Worm (Caenorhabditis elegans): Measurements from ENCODE around the gene B0034.2.

The B0034.2 gene

ce11 chrII:5942593-5942992 is 1.6 kb downstream of the B0034.2 start, which contains the start of gene F28B12.1:
Gene F28B12.1 (plus strand): TSS chrII:5942927.
- peak; percentile 40 for TF ChIP-seq unc-55 (GFP tag; optimal IDR thresholded peaks at IDR 0.05)
- TF ChIP-seq C34F6.9 (tag; optimal IDR thresholded peaks at IDR 0.05) = peak; percentile 75
- TF ChIP-seq nhr-129 (tag; optimal IDR thresholded peaks at IDR 0.05) = peak; percentile 43
- peak in 1 of 2 experiments; percentile 61 for TF ChIP-seq lsy-2 (tag; optimal IDR thresholded peaks at IDR 0.05)
- TF ChIP-seq mdl-1 (tag; optimal IDR thresholded peaks at IDR 0.05) = no peak
- peak; percentile 23 for TF ChIP-seq fos-1 (tag; optimal IDR thresholded peaks at IDR 0.05)
- no peak for TF ChIP-seq nhr-12 (tag; optimal IDR thresholded peaks at IDR 0.05)
- no peak for TF ChIP-seq Y55F3AM.14 (GFP tag; optimal IDR thresholded peaks at IDR 0.05)
- TF ChIP-seq skn-1 (tag; optimal IDR thresholded peaks at IDR 0.05) = no peak

DNA sequence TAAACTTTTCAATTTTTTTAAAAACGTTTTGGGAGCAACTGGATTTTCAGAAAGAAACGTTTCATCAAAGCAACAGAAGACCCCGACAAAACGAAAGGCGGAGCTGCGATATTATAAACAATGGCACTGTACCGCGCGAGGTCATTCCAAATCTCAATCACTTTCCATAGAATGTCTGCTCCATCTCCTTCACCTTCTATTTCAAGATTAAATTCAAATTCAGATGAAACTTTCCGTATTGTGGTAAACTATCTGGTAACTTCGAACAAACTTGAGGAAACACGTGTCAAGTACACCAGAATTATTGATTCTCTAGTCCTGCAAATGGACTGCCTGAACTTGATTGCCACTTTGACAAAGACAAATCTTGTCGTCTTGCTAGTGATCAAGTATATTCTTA is 3.4 kb downstream of the B0034.2 start, which contains the start of gene F28B12.6:
F28B12.6 (plus strand) TSS at position 49 of the 400 bp plus-strand sequence.
- TF ChIP-seq sma-3 (GFP tag; optimal IDR thresholded peaks at IDR 0.05) (peak; percentile 10), ceh-82 (tag; optimal IDR thresholded peaks at IDR 0.05) (no peak)

DNA sequence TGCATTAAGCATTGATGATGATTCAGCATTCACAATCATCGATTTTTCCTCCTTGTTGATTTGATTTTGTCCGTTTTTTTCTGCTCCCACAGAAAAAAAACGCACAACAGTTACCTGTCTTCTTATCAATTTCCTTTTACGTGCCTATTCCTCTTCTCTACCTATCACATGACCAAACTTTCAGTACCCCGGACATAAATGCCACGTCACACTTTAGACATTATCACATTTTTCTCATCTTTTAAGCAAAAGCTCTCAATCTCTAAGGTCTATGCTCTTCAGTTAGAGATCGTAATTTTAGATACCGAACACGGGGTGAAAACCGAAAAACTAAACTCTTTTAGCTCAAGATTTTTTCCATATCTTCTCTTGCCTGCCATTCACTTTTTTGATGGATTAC is 8.2 kb downstream of the B0034.2 start:
- TF ChIP-seq lin-13 (GFP tag; optimal IDR thresholded peaks at IDR 0.05) (no peak), elt-3 (tag; optimal IDR thresholded peaks at IDR 0.05) (no peak), fos-1 (tag; optimal IDR thresholded peaks at IDR 0.05) (peak; percentile 69), lin-11 (tag; optimal IDR thresholded peaks at IDR 0.05) (no peak), dmd-4 (tag; optimal IDR thresholded peaks at IDR 0.05) (no peak), ceh-16 (tag; optimal IDR thresholded peaks at IDR 0.05) (no peak), ztf-11 (tag; optimal IDR thresholded peaks at IDR 0.05) (no peak), sem-4 (tag; optimal IDR thresholded peaks at IDR 0.05) (no peak), alr-1 (tag; optimal IDR thresholded peaks at IDR 0.05) (no peak), ztf-4 (tag; optimal IDR thresholded peaks at IDR 0.05) (no peak), ZK546.5 (tag; optimal IDR thresholded peaks at IDR 0.05) (no peak), nhr-11 (tag; optimal IDR thresholded peaks at IDR 0.05) (no peak), lsy-2 (tag; optimal IDR thresholded peaks at IDR 0.05) (no peak), nhr-129 (tag; optimal IDR thresholded peaks at IDR 0.05) (no peak), sma-3 (GFP tag; optimal IDR thresholded peaks at IDR 0.05) (peak; percentile 20), peb-1 (tag; optimal IDR thresholded peaks at IDR 0.05) (no peak), nhr-237 (tag; optimal IDR thresholded peaks at IDR 0.05) (no peak), mbf-1 (tag; optimal IDR thresholded peaks at IDR 0.05) (no peak), unc-39 (tag; optimal IDR thresholded peaks at IDR 0.05) (no peak), mdl-1 (tag; optimal IDR thresholded peaks at IDR 0.05) (no peak), R02D3.7 (tag; optimal IDR thresholded peaks at IDR 0.05) (no peak), crh-2 (tag; optimal IDR thresholded peaks at IDR 0.05) (peak; percentile 97), Y55F3AM.14 (GFP tag; optimal IDR thresholded peaks at IDR 0.05) (no peak), snpc-4 (tag; optimal IDR thresholded peaks at IDR 0.05) (no peak), nhr-10 (tag; optimal IDR thresholded peaks at IDR 0.05) (no peak), lin-39 (tag; optimal IDR thresholded peaks at IDR 0.05) (no peak), C34F6.9 (tag; optimal IDR thresholded peaks at IDR 0.05) (no peak), nhr-6 (tag; optimal IDR thresholded peaks at IDR 0.05) (no peak), skn-1 (tag; optimal IDR thresholded peaks at IDR 0.05) (no peak), sma-9 (GFP tag; optimal IDR thresholded peaks at IDR 0.05) (peak; percentile 61), sma-9 (tag; optimal IDR thresholded peaks at IDR 0.05) (no peak), ama-1 (optimal IDR thresholded peaks at IDR 0.05) (no peak), elt-1 (tag; optimal IDR thresholded peaks at IDR 0.05) (no peak), F13H6.1 (tag; optimal IDR thresholded peaks at IDR 0.05) (no peak), nhr-12 (tag; optimal IDR thresholded peaks at IDR 0.05) (no peak), gmeb-1 (tag; optimal IDR thresholded peaks at IDR 0.05) (peak; percentile 48), nhr-25 (tag; optimal IDR thresholded peaks at IDR 0.05) (no peak), ceh-82 (tag; optimal IDR thresholded peaks at IDR 0.05) (no peak), ztf-1 (GFP tag; conservative IDR thresholded peaks at IDR 0.05) (no peak), nhr-77 (tag; optimal IDR thresholded peaks at IDR 0.05) (no peak)

ce11 chrII:5933962-5934422 is 10.2 kb downstream of the B0034.2 start:
- TF ChIP-seq gmeb-1 (tag; optimal IDR thresholded peaks at IDR 0.05) = peak; percentile 8
- TF ChIP-seq sma-3 (GFP tag; optimal IDR thresholded peaks at IDR 0.05) = peak; percentile 42
- no peak for TF ChIP-seq nhr-23 (tag; optimal IDR thresholded peaks at IDR 0.05)
- no peak for TF ChIP-seq lsy-2 (tag; optimal IDR thresholded peaks at IDR 0.05)
- TF ChIP-seq nhr-11 (tag; optimal IDR thresholded peaks at IDR 0.05) = no peak
- TF ChIP-seq nhr-6 (tag; optimal IDR thresholded peaks at IDR 0.05) = no peak
- TF ChIP-seq ztf-4 (tag; optimal IDR thresholded peaks at IDR 0.05) = no peak
- no peak for TF ChIP-seq skn-1 (tag; optimal IDR thresholded peaks at IDR 0.05)
- no peak for TF ChIP-seq ceh-16 (tag; optimal IDR thresholded peaks at IDR 0.05)
- TF ChIP-seq nhr-12 (tag; optimal IDR thresholded peaks at IDR 0.05) = no peak
- TF ChIP-seq sma-9 (GFP tag; optimal IDR thresholded peaks at IDR 0.05) = peak; percentile 26
- no peak for TF ChIP-seq sma-9 (tag; optimal IDR thresholded peaks at IDR 0.05)
- no peak for TF ChIP-seq egl-27 (tag; optimal IDR thresholded peaks at IDR 0.05)
- no peak for TF ChIP-seq ztf-11 (tag; optimal IDR thresholded peaks at IDR 0.05)
- no peak for TF ChIP-seq ZK546.5 (tag; optimal IDR thresholded peaks at IDR 0.05)
- no peak for TF ChIP-seq mbf-1 (tag; optimal IDR thresholded peaks at IDR 0.05)
- TF ChIP-seq crh-2 (tag; optimal IDR thresholded peaks at IDR 0.05) = no peak
- TF ChIP-seq nhr-237 (tag; optimal IDR thresholded peaks at IDR 0.05) = no peak
- TF ChIP-seq elt-1 (tag; optimal IDR thresholded peaks at IDR 0.05) = no peak
- TF ChIP-seq nhr-21 (tag; optimal IDR thresholded peaks at IDR 0.05) = peak; percentile 34
- TF ChIP-seq ceh-82 (tag; optimal IDR thresholded peaks at IDR 0.05) = no peak
- no peak for TF ChIP-seq dmd-4 (tag; optimal IDR thresholded peaks at IDR 0.05)
- TF ChIP-seq nhr-129 (tag; optimal IDR thresholded peaks at IDR 0.05) = peak; percentile 62
- no peak for TF ChIP-seq R02D3.7 (tag; optimal IDR thresholded peaks at IDR 0.05)
- no peak for TF ChIP-seq C34F6.9 (tag; optimal IDR thresholded peaks at IDR 0.05)
- TF ChIP-seq fos-1 (tag; optimal IDR thresholded peaks at IDR 0.05) = peak; percentile 34

All from whole organism, L2 larva.